Fruit fly (Drosophila melanogaster) whole organism, embryonic: ENCODE measurements around the gene Mec2.

Source experiments
- Abd-B ChIP-seq: fragments of 200-800 bp; sonication (Bioruptor generic); optimal IDR thresholded peaks from 2 replicates; lab custom pipeline; 2018; ENCODE audit warnings: missing biosample characterization, mild to moderate bottlenecking, missing genetic modification characterization, moderate library complexity
- Atf3 ChIP-seq: fragments of 200-800 bp; sonication (Bioruptor generic); optimal IDR thresholded peaks from 3 replicates; lab custom pipeline; 2016; ENCODE audit warnings: missing biosample characterization, missing genetic modification characterization
- C15 ChIP-seq: fragments of 200-800 bp; sonication (Bioruptor generic); IDR thresholded peaks from 3 replicates; pipeline ENCODE4 v1.3.6; 2022; ENCODE audit warnings: missing biosample characterization, missing genetic modification characterization
- CG10147 ChIP-seq: fragments of 200-800 bp; sonication (Bioruptor generic); optimal IDR thresholded peaks from 2 replicates; lab custom pipeline; 2019; ENCODE audit warnings: missing biosample characterization, mild to moderate bottlenecking, missing genetic modification characterization, moderate library complexity
- CG12769 ChIP-seq: fragments of 200-800 bp; sonication (Bioruptor generic); optimal IDR thresholded peaks from 2 replicates; lab custom pipeline; 2019; ENCODE audit warnings: missing biosample characterization, mild to moderate bottlenecking, missing genetic modification characterization, moderate library complexity
- CG15073 ChIP-seq: fragments of 200-800 bp; sonication (Bioruptor generic); optimal IDR thresholded peaks from 2 replicates; lab custom pipeline; 2016; ENCODE audit warnings: missing biosample characterization, missing genetic modification characterization
- CG16779 ChIP-seq: fragments of 200-800 bp; sonication (Bioruptor generic); IDR thresholded peaks from 2 replicates; pipeline ENCODE4 v1.3.6; 2022; ENCODE audit warnings: missing biosample characterization, missing genetic modification characterization
- CG16813 ChIP-seq: fragments of 200-800 bp; sonication (Bioruptor generic); IDR thresholded peaks from 3 replicates; pipeline ENCODE4 v1.3.6; 2022; ENCODE audit warnings: missing biosample characterization, missing genetic modification characterization; ENCODE audit not compliant: partially characterized antibody
- CG2120 ChIP-seq: fragments of 200-800 bp; sonication (Bioruptor generic); optimal IDR thresholded peaks from 3 replicates; lab custom pipeline; 2016; ENCODE audit warnings: missing biosample characterization, missing genetic modification characterization
- CG30403 ChIP-seq: fragments of 200-800 bp; sonication (Bioruptor generic); optimal IDR thresholded peaks from 3 replicates; lab custom pipeline; 2016; ENCODE audit warnings: missing biosample characterization, missing genetic modification characterization
- CG3995 ChIP-seq: fragments of 200-800 bp; sonication (Bioruptor generic); optimal IDR thresholded peaks from 3 replicates; lab custom pipeline; 2016; ENCODE audit warnings: missing biosample characterization, missing genetic modification characterization
- CG4328 ChIP-seq: fragments of 200-800 bp; sonication (Bioruptor generic); optimal IDR thresholded peaks from 3 replicates; lab custom pipeline; 2017; ENCODE audit warnings: missing biosample characterization, missing genetic modification reagents, missing genetic modification characterization
- CG43689 ChIP-seq: fragments of 200-800 bp; sonication (Bioruptor generic); IDR thresholded peaks from 2 replicates; pipeline ENCODE4 v1.3.6; 2022; ENCODE audit warnings: missing biosample characterization, missing genetic modification characterization
- CG4707 ChIP-seq: fragments of 200-800 bp; sonication (Bioruptor generic); optimal IDR thresholded peaks from 2 replicates; lab custom pipeline; 2018; ENCODE audit warnings: missing biosample characterization, mild to moderate bottlenecking, missing genetic modification characterization, moderate library complexity
- CG4820 ChIP-seq: fragments of 200-800 bp; sonication (Bioruptor generic); optimal IDR thresholded peaks from 3 replicates; lab custom pipeline; 2016; ENCODE audit warnings: missing biosample characterization, missing genetic modification characterization
- CG6175 ChIP-seq: fragments of 200-800 bp; sonication (Bioruptor generic); IDR thresholded peaks from 3 replicates; pipeline ENCODE4 v1.3.6; 2022; ENCODE audit warnings: missing biosample characterization, missing genetic modification characterization
- CG6765 ChIP-seq: fragments of 200-800 bp; sonication (Bioruptor generic); optimal IDR thresholded peaks from 3 replicates; lab custom pipeline; 2017; ENCODE audit warnings: missing biosample characterization, mild to moderate bottlenecking, missing genetic modification characterization
- CG7357 ChIP-seq: fragments of 200-800 bp; sonication (Bioruptor generic); IDR thresholded peaks from 3 replicates; pipeline ENCODE4 v1.3.6; 2022; ENCODE audit warnings: missing biosample characterization, missing genetic modification characterization
- CG9932 ChIP-seq: fragments of 200-800 bp; sonication (Bioruptor generic); IDR thresholded peaks from 2 replicates; pipeline ENCODE4 v1.3.6; 2022; ENCODE audit warnings: missing biosample characterization, missing genetic modification characterization
- Camta ChIP-seq: fragments of 200-800 bp; sonication (Bioruptor generic); optimal IDR thresholded peaks from 2 replicates; lab custom pipeline; 2016; ENCODE audit warnings: missing biosample characterization, missing genetic modification characterization
- CoRest ChIP-seq: fragments of 200-800 bp; sonication (Bioruptor generic); optimal IDR thresholded peaks from 3 replicates; lab custom pipeline; 2018; ENCODE audit warnings: missing biosample characterization, mild to moderate bottlenecking, missing genetic modification characterization, moderate library complexity
- Dbx ChIP-seq: fragments of 200-800 bp; sonication (Bioruptor generic); IDR thresholded peaks from 3 replicates; pipeline ENCODE4 v1.3.6; 2022; ENCODE audit warnings: missing biosample characterization, missing genetic modification characterization
- Deaf1 ChIP-seq: fragments of 200-800 bp; optimal IDR thresholded peaks from 3 replicates; lab custom pipeline; 2019; ENCODE audit warnings: missing biosample characterization, mild to moderate bottlenecking, missing genetic modification characterization, moderate library complexity
- H2.0 ChIP-seq: fragments of 200-800 bp; sonication (Bioruptor generic); IDR thresholded peaks from 2 replicates; pipeline ENCODE4 v1.3.6; 2022; ENCODE audit warnings: missing biosample characterization, missing genetic modification characterization
- HmgD ChIP-seq: fragments of 200-800 bp; sonication (Bioruptor generic); optimal IDR thresholded peaks from 3 replicates; lab custom pipeline; 2016; ENCODE audit warnings: missing biosample characterization, missing genetic modification characterization
- Hsf ChIP-seq: fragments of 200-800 bp; sonication (Bioruptor generic); optimal IDR thresholded peaks from 3 replicates; lab custom pipeline; 2016; ENCODE audit warnings: missing biosample characterization, missing genetic modification characterization
- Mrtf ChIP-seq: fragments of 200-800 bp; sonication (Bioruptor generic); IDR thresholded peaks from 3 replicates; pipeline ENCODE4 v1.3.6; 2022; ENCODE audit warnings: missing biosample characterization, missing genetic modification characterization
- Optix ChIP-seq: fragments of 200-800 bp; sonication (Bioruptor generic); IDR thresholded peaks from 3 replicates; pipeline ENCODE4 v1.3.6; 2022; ENCODE audit warnings: missing biosample characterization, missing genetic modification characterization
- Ravus ChIP-seq: fragments of 200-800 bp; sonication (Bioruptor generic); IDR thresholded peaks from 2 replicates; pipeline ENCODE4 v1.3.6; 2022; ENCODE audit warnings: missing biosample characterization, missing genetic modification characterization
- Spps ChIP-seq: fragments of 200-800 bp; sonication (Bioruptor generic); optimal IDR thresholded peaks from 2 replicates; lab custom pipeline; 2018; ENCODE audit warnings: missing biosample characterization, mild to moderate bottlenecking, missing genetic modification characterization
- YL-1 ChIP-seq: fragments of 200-800 bp; sonication (Bioruptor generic); optimal IDR thresholded peaks from 3 replicates; lab custom pipeline; 2017; ENCODE audit warnings: missing biosample characterization, mild to moderate bottlenecking, missing genetic modification characterization
- amos ChIP-seq: fragments of 200-800 bp; sonication (Bioruptor generic); IDR thresholded peaks from 2 replicates; pipeline ENCODE4 v1.3.6; 2022; ENCODE audit warnings: missing biosample characterization, missing genetic modification characterization; ENCODE audit not compliant: partially characterized antibody
- bowl ChIP-seq: fragments of 200-800 bp; sonication (Bioruptor generic); IDR thresholded peaks from 2 replicates; pipeline ENCODE4 v1.3.6; 2022; ENCODE audit warnings: missing biosample characterization, missing genetic modification characterization
- bsh ChIP-seq, 2 experiments: fragments of 200-800 bp; sonication (Bioruptor generic); optimal IDR thresholded peaks; 2 replicates each; lab custom pipeline; 2017 to 2018; ENCODE audit warnings: mild to moderate bottlenecking in 2 of 2, missing biosample characterization in 2 of 2, missing genetic modification characterization in 2 of 2, moderate library complexity in 1 of 2
- cad ChIP-seq: fragments of >200 bp; optimal IDR thresholded peaks from 2 replicates; lab custom pipeline; 2017; ENCODE audit warnings: missing biosample characterization, missing genetic modification characterization
- cato ChIP-seq: fragments of 200-800 bp; sonication (Bioruptor generic); optimal IDR thresholded peaks from 2 replicates; lab custom pipeline; 2016; ENCODE audit warnings: missing biosample characterization, missing genetic modification characterization, borderline replicate concordance
- caup ChIP-seq: fragments of 200-800 bp; sonication (Bioruptor generic); optimal IDR thresholded peaks from 3 replicates; lab custom pipeline; 2017; ENCODE audit warnings: missing biosample characterization, mild to moderate bottlenecking, missing genetic modification characterization, moderate library complexity; ENCODE audit not compliant: severe bottlenecking
- cg ChIP-seq: fragments of 200-800 bp; sonication (Bioruptor generic); optimal IDR thresholded peaks from 3 replicates; lab custom pipeline; 2019; ENCODE audit warnings: missing biosample characterization, mild to moderate bottlenecking, missing genetic modification characterization, moderate library complexity
- danr ChIP-seq: fragments of 200-800 bp; sonication (Bioruptor generic); IDR thresholded peaks from 2 replicates; pipeline ENCODE4 v1.3.6; 2022; ENCODE audit warnings: missing biosample characterization, missing genetic modification characterization
- dysf ChIP-seq: fragments of 200-800 bp; sonication (Bioruptor generic); IDR thresholded peaks from 3 replicates; pipeline ENCODE4 v1.3.6; 2022; ENCODE audit warnings: missing biosample characterization, missing genetic modification characterization
- gce ChIP-seq: fragments of 200-800 bp; sonication (Bioruptor generic); IDR thresholded peaks from 3 replicates; pipeline ENCODE4 v1.3.6; 2022; ENCODE audit warnings: missing biosample characterization, missing genetic modification characterization
- kni ChIP-seq: fragments of 200-800 bp; sonication (Bioruptor generic); optimal IDR thresholded peaks from 3 replicates; lab custom pipeline; 2017; ENCODE audit warnings: mild to moderate bottlenecking, missing biosample characterization, missing genetic modification reagents, missing genetic modification characterization
- org-1 ChIP-seq: fragments of 200-800 bp; sonication (Bioruptor generic); optimal IDR thresholded peaks from 2 replicates; lab custom pipeline; 2017; ENCODE audit warnings: missing biosample characterization, missing genetic modification characterization
- pros ChIP-seq: fragments of 200-800 bp; sonication (Bioruptor generic); optimal IDR thresholded peaks from 3 replicates; lab custom pipeline; 2019; ENCODE audit warnings: missing biosample characterization, mild to moderate bottlenecking, missing genetic modification characterization, moderate library complexity
- psq ChIP-seq: fragments of 200-800 bp; sonication (Bioruptor generic); optimal IDR thresholded peaks from 2 replicates; lab custom pipeline; 2017; ENCODE audit warnings: missing biosample characterization, missing genetic modification characterization
- sima ChIP-seq: fragments of 200-800 bp; sonication (Bioruptor generic); optimal IDR thresholded peaks from 2 replicates; lab custom pipeline; 2016; ENCODE audit warnings: missing biosample characterization, missing genetic modification characterization
- slou ChIP-seq: fragments of 200-800 bp; sonication (Bioruptor generic); optimal IDR thresholded peaks from 3 replicates; lab custom pipeline; 2016; ENCODE audit warnings: missing biosample characterization, missing genetic modification characterization
- stc ChIP-seq: fragments of 200-800 bp; sonication (Bioruptor generic); IDR thresholded peaks from 2 replicates; pipeline ENCODE4 v1.3.6; 2022; ENCODE audit warnings: missing biosample characterization, missing genetic modification characterization
- tgo ChIP-seq: fragments of 200-800 bp; sonication (Bioruptor generic); IDR thresholded peaks from 3 replicates; pipeline ENCODE4 v1.3.6; 2022; ENCODE audit warnings: missing biosample characterization, missing genetic modification characterization
- tin ChIP-seq: fragments of 200-800 bp; sonication (Bioruptor generic); optimal IDR thresholded peaks from 3 replicates; lab custom pipeline; 2016; ENCODE audit warnings: missing biosample characterization, missing genetic modification characterization
- z ChIP-seq: fragments of 200-800 bp; sonication (Bioruptor generic); IDR thresholded peaks from 3 replicates; pipeline ENCODE4 v1.3.6; 2022; ENCODE audit warnings: missing biosample characterization, missing genetic modification characterization

Mec2 gene

dm6 chrX:19154998-19155397, 32.8 kb upstream of the Mec2 start (continued):
- TF ChIP-seq caup (GFP tag; lab: Kevin White, UChicago) (peak; percentile 49), CG2120 (GFP tag; lab: Kevin White, UChicago) (peak; percentile 57), Hsf (GFP tag; lab: Kevin White, UChicago) (peak; percentile 87), slou (GFP tag; lab: Kevin White, UChicago) (peak; percentile 65), org-1 (GFP tag; lab: Kevin White, UChicago) (peak; percentile 77), CG6765 (GFP tag; lab: Kevin White, UChicago) (no peak), Spps (peak; percentile 91), cad (GFP tag; lab: Kevin White, UChicago) (no peak), C15 (GFP tag; lab: Robert Waterston, UW) (peak; percentile 40; the same call in 1 of the 3 replicates), CG43689 (GFP tag; lab: Robert Waterston, UW) (no peak), HmgD (GFP tag; lab: Kevin White, UChicago) (peak; percentile 46), bowl (GFP tag; lab: Robert Waterston, UW) (peak; percentile 59; the same call in 1 of the 2 replicates), Atf3 (GFP tag; lab: Kevin White, UChicago) (peak; percentile 87), Camta (GFP tag; lab: Kevin White, UChicago) (peak; percentile 86), CG12769 (peak; percentile 75), CG10147 (peak; percentile 22), CG16813 (no peak), danr (peak; percentile 67), sima (GFP tag; lab: Kevin White, UChicago) (peak; percentile 60), Dbx (no peak), CG4820 (GFP tag; lab: Kevin White, UChicago) (peak; percentile 91), Optix (GFP tag; lab: Robert Waterston, UW) (peak; percentile 92), pros (GFP tag; lab: Kevin White, UChicago) (peak; percentile 50), CG9932 (peak; percentile 40; the same call in 1 of the 2 replicates), gce (peak; percentile 63; the same call in 1 of the 3 replicates), cato (GFP tag; lab: Kevin White, UChicago) (peak; percentile 71), kni (GFP tag; lab: Kevin White, UChicago) (peak; percentile 0), tgo (peak; percentile 78), stc (GFP tag; lab: Robert Waterston, UW) (peak; percentile 70), YL-1 (peak; percentile 7), psq (GFP tag; lab: Kevin White, UChicago) (peak; percentile 57), Abd-B (GFP tag; lab: Kevin White, UChicago) (peak; percentile 90), CG15073 (peak; percentile 45), amos (GFP tag; lab: Robert Waterston, UW) (no peak), CG4328 (GFP tag; lab: Kevin White, UChicago) (peak; percentile 1), z (GFP tag; lab: Robert Waterston, UW) (peak; percentile 21; the same call in 1 of the 3 replicates), CoRest (tag; lab: Kevin White, UChicago) (peak; percentile 83), CG3995 (GFP tag; lab: Kevin White, UChicago) (no peak), CG4707 (GFP tag; lab: Kevin White, UChicago) (peak; percentile 74), CG16779 (no peak), cg (GFP tag; lab: Kevin White, UChicago) (no peak), CG6175 (GFP tag; lab: Robert Waterston, UW) (no peak), Ravus (no peak), CG7357 (peak; percentile 65; the same call in 2 of the 3 replicates), bsh (GFP tag; optimal IDR thresholded peaks at IDR 0.05; lab: Kevin White, UChicago) (peak; percentile 85 to 96), dysf (GFP tag; lab: Robert Waterston, UW) (peak; percentile 76; the same call in 2 of the 3 replicates), CG30403 (GFP tag; lab: Kevin White, UChicago) (peak; percentile 80), Mrtf (GFP tag; lab: Robert Waterston, UW) (peak; percentile 72), tin (peak; percentile 91), H2.0 (GFP tag; lab: Robert Waterston, UW) (peak; percentile 73), Deaf1 (tag; lab: Kevin White, UChicago) (peak; percentile 44)
